Fruit fly (Drosophila melanogaster) whole organism, prepupa: Measurements from ENCODE around the gene CG44329.
A peak's percentile ranks its signal among the peaks of the same experiment; 100 is the strongest.

Experiments
- CG10631 ChIP-seq: fragments of 200-800 bp; sonication (Bioruptor generic); optimal IDR thresholded peaks from 2 replicates; lab custom pipeline; 2016; ENCODE audit warnings: missing biosample characterization, missing genetic modification characterization
- CG11294 ChIP-seq: fragments of 200-800 bp; sonication (Bioruptor generic); IDR thresholded peaks from 2 replicates; pipeline ENCODE4 v1.3.6; 2022; ENCODE audit warnings: missing biosample characterization, missing genetic modification characterization
- CG11762 ChIP-seq: fragments of 200-800 bp; sonication (Bioruptor generic); optimal IDR thresholded peaks from 3 replicates; lab custom pipeline; 2016; ENCODE audit warnings: missing biosample characterization, missing genetic modification characterization; ENCODE audit not compliant: insufficient read depth
- CG15336 ChIP-seq: fragments of 200-800 bp; sonication (Bioruptor generic); IDR thresholded peaks from 2 replicates; pipeline ENCODE4 v1.3.6; 2022; ENCODE audit warnings: missing biosample characterization, missing genetic modification characterization
- CG3032 ChIP-seq: fragments of 200-800 bp; optimal IDR thresholded peaks from 2 replicates; lab custom pipeline; 2019; ENCODE audit warnings: missing biosample characterization, mild to moderate bottlenecking, missing genetic modification characterization, moderate library complexity
- CG31627 ChIP-seq: fragments of 200-800 bp; sonication (Bioruptor generic); optimal IDR thresholded peaks from 3 replicates; lab custom pipeline; 2016; ENCODE audit warnings: missing biosample characterization, missing genetic modification characterization
- CG34406 ChIP-seq: fragments of 200-800 bp; sonication (Bioruptor generic); optimal IDR thresholded peaks from 3 replicates; lab custom pipeline; 2016; ENCODE audit warnings: missing biosample characterization, missing genetic modification characterization
- CG4318 ChIP-seq: fragments of 200-800 bp; sonication (Bioruptor generic); optimal IDR thresholded peaks from 3 replicates; lab custom pipeline; 2017; ENCODE audit warnings: missing biosample characterization, mild to moderate bottlenecking, missing genetic modification characterization
- CG6276 ChIP-seq: fragments of 200-800 bp; sonication (Bioruptor generic); optimal IDR thresholded peaks from 2 replicates; lab custom pipeline; 2017; ENCODE audit warnings: missing biosample characterization, mild to moderate bottlenecking, missing genetic modification characterization
- CG6808 ChIP-seq: fragments of 200-800 bp; sonication (Bioruptor generic); optimal IDR thresholded peaks from 3 replicates; lab custom pipeline; 2017; ENCODE audit warnings: missing biosample characterization, missing genetic modification characterization, mild to moderate bottlenecking, moderate library complexity, missing genetic modification reagents
- CG6854 ChIP-seq: fragments of 200-800 bp; sonication (Bioruptor generic); optimal IDR thresholded peaks from 2 replicates; lab custom pipeline; 2017; ENCODE audit warnings: missing biosample characterization, mild to moderate bottlenecking, missing genetic modification characterization
- CG8119 ChIP-seq: fragments of 200-800 bp; sonication (Bioruptor generic); IDR thresholded peaks from 3 replicates; pipeline ENCODE4 v1.3.6; 2022; ENCODE audit warnings: missing biosample characterization, missing genetic modification characterization
- CG8319 ChIP-seq: fragments of 200-800 bp; sonication (Bioruptor generic); optimal IDR thresholded peaks from 3 replicates; lab custom pipeline; 2016; ENCODE audit warnings: missing biosample characterization, missing genetic modification characterization
- CG9139 ChIP-seq: fragments of 200-800 bp; sonication (Bioruptor generic); optimal IDR thresholded peaks from 3 replicates; lab custom pipeline; 2017; ENCODE audit warnings: missing biosample characterization, mild to moderate bottlenecking, missing genetic modification characterization
- Eip78C ChIP-seq: fragments of 200-800 bp; sonication (Bioruptor generic); peaks from one replicate; lab custom pipeline; 2016; ENCODE audit warnings: missing biosample characterization, missing genetic modification characterization
- Eip93F ChIP-seq: fragments of 200-800 bp; sonication (Bioruptor generic); optimal IDR thresholded peaks from 2 replicates; lab custom pipeline; 2016; ENCODE audit warnings: missing biosample characterization, mild to moderate bottlenecking, missing genetic modification characterization
- Ets21C ChIP-seq: fragments of 200-800 bp; sonication (Bioruptor generic); optimal IDR thresholded peaks from 3 replicates; lab custom pipeline; 2016; ENCODE audit warnings: missing biosample characterization, missing genetic modification characterization
- Hr38 ChIP-seq: sonication (Bioruptor generic); optimal IDR thresholded peaks from 2 replicates; lab custom pipeline; 2016; ENCODE audit warnings: missing biosample characterization, missing genetic modification characterization
- Hr4 ChIP-seq: fragments of 200-800 bp; sonication (Bioruptor generic); optimal IDR thresholded peaks from 3 replicates; lab custom pipeline; 2016; ENCODE audit warnings: missing biosample characterization, missing genetic modification characterization
- Met ChIP-seq: fragments of 200-800 bp; sonication (Bioruptor generic); optimal IDR thresholded peaks from 3 replicates; lab custom pipeline; 2016; ENCODE audit warnings: missing biosample characterization, missing genetic modification characterization
- Smox ChIP-seq: fragments of 200-800 bp; sonication (Bioruptor generic); optimal IDR thresholded peaks from 3 replicates; lab custom pipeline; 2016; ENCODE audit warnings: missing biosample characterization, missing genetic modification characterization
- Sox102F ChIP-seq: fragments of 200-800 bp; sonication (Bioruptor generic); optimal IDR thresholded peaks from 2 replicates; lab custom pipeline; 2016; ENCODE audit warnings: missing biosample characterization, mild to moderate bottlenecking, missing genetic modification characterization
- Sox14 ChIP-seq: fragments of 200-800 bp; sonication (Bioruptor generic); optimal IDR thresholded peaks from 3 replicates; lab custom pipeline; 2016; ENCODE audit warnings: missing biosample characterization, missing genetic modification characterization
- Sox15 ChIP-seq: fragments of 200-800 bp; sonication (Bioruptor generic); optimal IDR thresholded peaks from 3 replicates; lab custom pipeline; 2016; ENCODE audit warnings: missing biosample characterization, missing genetic modification characterization
- achi ChIP-seq: fragments of 200-800 bp; sonication (Bioruptor generic); optimal IDR thresholded peaks from 3 replicates; lab custom pipeline; 2016; ENCODE audit warnings: missing biosample characterization, missing genetic modification characterization
- acj6 ChIP-seq: fragments of 200-800 bp; sonication (Bioruptor generic); optimal IDR thresholded peaks from 3 replicates; lab custom pipeline; 2016; ENCODE audit warnings: missing biosample characterization, missing genetic modification characterization
- cyc ChIP-seq: fragments of 200-800 bp; sonication (Bioruptor generic); optimal IDR thresholded peaks from 3 replicates; lab custom pipeline; 2016; ENCODE audit warnings: missing biosample characterization, missing genetic modification characterization
- dsx ChIP-seq: fragments of 200-800 bp; optimal IDR thresholded peaks from 3 replicates; lab custom pipeline; 2019; ENCODE audit warnings: missing biosample characterization, mild to moderate bottlenecking, missing genetic modification characterization, moderate library complexity; ENCODE audit not compliant: poor library complexity, severe bottlenecking
- eg ChIP-seq: fragments of 200-800 bp; sonication (Bioruptor generic); IDR thresholded peaks from 3 replicates; pipeline ENCODE4 v1.3.6; 2022; ENCODE audit warnings: missing biosample characterization, missing genetic modification characterization
- fd59A ChIP-seq: fragments of 200-800 bp; sonication (Bioruptor generic); optimal IDR thresholded peaks from 2 replicates; lab custom pipeline; 2017; ENCODE audit warnings: missing biosample characterization, mild to moderate bottlenecking, missing genetic modification characterization, missing genetic modification reagents
- net ChIP-seq: fragments of 200-800 bp; sonication (Bioruptor generic); optimal IDR thresholded peaks from 3 replicates; lab custom pipeline; 2016; ENCODE audit warnings: missing biosample characterization, missing genetic modification characterization
- salr ChIP-seq, 2 experiments: fragments of 200-800 bp; sonication (Bioruptor generic); optimal IDR thresholded peaks; 3 replicates each; lab custom pipeline; 2016 to 2018; ENCODE audit warnings: missing biosample characterization in 2 of 2, missing genetic modification characterization in 2 of 2, mild to moderate bottlenecking in 1 of 2
- spab ChIP-seq: fragments of 200-800 bp; sonication (Bioruptor generic); optimal IDR thresholded peaks from 2 replicates; lab custom pipeline; 2017; ENCODE audit warnings: missing biosample characterization, mild to moderate bottlenecking, missing genetic modification characterization, missing genetic modification reagents

CG44329 gene

DNA sequence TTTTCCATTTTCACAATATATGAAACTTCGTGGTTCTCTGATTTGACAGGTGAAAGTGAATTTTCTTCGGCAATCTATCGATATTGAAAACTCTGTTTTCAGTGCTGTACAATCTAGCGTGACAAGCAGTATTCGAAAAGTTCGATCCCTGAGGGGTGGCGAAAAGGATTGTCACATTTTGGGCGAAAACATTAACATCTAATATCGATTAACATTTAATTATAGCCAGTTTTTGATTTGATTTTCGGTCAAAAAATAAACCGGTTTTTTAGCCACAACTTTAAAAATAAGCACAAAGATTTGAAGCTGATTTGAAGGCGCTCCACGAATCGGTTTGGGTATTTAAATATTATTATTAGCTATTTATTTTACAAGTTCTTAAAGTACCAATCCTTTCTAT, at the start of gene CG44329:
Gene CG44329 (minus strand): TSS at position 101 of the 400 bp plus-strand sequence.
- TF ChIP-seq CG8119 (GFP tag; lab: Robert Waterston, UW) (no peak), CG3032 (tag; lab: Kevin White, UChicago) (no peak), dsx (GFP tag; lab: Kevin White, UChicago) (no peak), salr (GFP tag; optimal IDR thresholded peaks at IDR 0.05; lab: Kevin White, UChicago) (no peak), cyc (GFP tag; lab: Kevin White, UChicago) (no peak), Eip78C (GFP tag; lab: Kevin White, UChicago) (no peak), Hr38 (GFP tag; lab: Kevin White, UChicago) (no peak), Sox14 (GFP tag; lab: Kevin White, UChicago) (no peak), CG6276 (no peak), fd59A (GFP tag; lab: Kevin White, UChicago) (no peak), acj6 (no peak), CG8319 (no peak), Ets21C (no peak)

dm6 chrX:5853461-5853860, 40.7 kb upstream of the CG44329 start, which contains the start of gene CG43136:
CG43136 (plus strand) TSS chrX:5853761.
- no peak for TF ChIP-seq CG4318 (GFP tag; lab: Kevin White, UChicago)
- TF ChIP-seq Hr4 (GFP tag; lab: Kevin White, UChicago): no peak
- no peak for TF ChIP-seq Sox102F (GFP tag; lab: Kevin White, UChicago)
- TF ChIP-seq Sox15 (GFP tag; lab: Kevin White, UChicago): no peak
- no peak for TF ChIP-seq CG15336 (GFP tag; lab: Robert Waterston, UW)
- TF ChIP-seq cyc (GFP tag; lab: Kevin White, UChicago): no peak
- TF ChIP-seq CG8119 (GFP tag; lab: Robert Waterston, UW): no peak
- TF ChIP-seq CG31627 (GFP tag; lab: Kevin White, UChicago): no peak
- no peak for TF ChIP-seq CG6808

DNA sequence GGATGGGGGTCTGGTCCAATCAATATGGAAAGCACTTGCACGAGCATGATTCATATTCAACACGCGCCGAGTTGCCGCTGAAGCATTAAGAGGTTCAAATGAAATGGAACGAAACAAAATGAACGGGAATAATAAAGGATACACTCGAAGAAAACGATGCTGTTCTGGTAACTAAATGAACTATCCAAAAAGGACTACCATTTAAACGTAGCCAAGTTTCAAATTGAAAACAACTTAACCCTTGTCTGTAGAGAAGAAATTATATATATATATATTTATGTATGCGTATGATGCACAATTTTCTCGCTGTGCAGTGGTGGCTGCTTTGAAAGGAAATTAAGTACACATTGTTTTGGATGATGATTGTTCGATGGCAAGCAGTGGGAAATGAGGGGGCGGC, 39.9 kb upstream of the CG44329 start:
- TF ChIP-seq CG11294 (GFP tag; lab: Robert Waterston, UW): no peak
- TF ChIP-seq achi (GFP tag; lab: Kevin White, UChicago): no peak
- no peak for TF ChIP-seq CG6808
- TF ChIP-seq CG34406: no peak
- no peak for TF ChIP-seq Smox (GFP tag; lab: Kevin White, UChicago)
- TF ChIP-seq CG11762 (GFP tag; lab: Kevin White, UChicago): no peak
- no peak for TF ChIP-seq salr (GFP tag; optimal IDR thresholded peaks at IDR 0.05; lab: Kevin White, UChicago)
- TF ChIP-seq CG10631 (GFP tag; lab: Kevin White, UChicago): no peak
- TF ChIP-seq CG8119 (GFP tag; lab: Robert Waterston, UW): no peak
- no peak for TF ChIP-seq net (GFP tag; lab: Kevin White, UChicago)
- no peak for TF ChIP-seq Ets21C
- TF ChIP-seq Sox102F (GFP tag; lab: Kevin White, UChicago): no peak
- TF ChIP-seq, all 60 proteins: peak for 0

- TF ChIP-seq Eip78C (GFP tag; lab: Kevin White, UChicago) (peak; percentile 9), spab (GFP tag; lab: Kevin White, UChicago) (no peak), eg (GFP tag; lab: Robert Waterston, UW) (0 out of 3 replicates have a peak, but pooled peaks have one; percentile 12)
These were observed 34.8 kb upstream of the CG44329 start for dm6 chrX:5847544-5847943.

- TF ChIP-seq Sox15 (GFP tag; lab: Kevin White, UChicago) (no peak), CG9139 (GFP tag; lab: Kevin White, UChicago) (no peak), eg (GFP tag; lab: Robert Waterston, UW) (no peak), Met (GFP tag; lab: Kevin White, UChicago) (no peak), CG8119 (GFP tag; lab: Robert Waterston, UW) (no peak), fd59A (GFP tag; lab: Kevin White, UChicago) (no peak), salr (GFP tag; optimal IDR thresholded peaks at IDR 0.05; lab: Kevin White, UChicago) (no peak), CG6854 (GFP tag; lab: Kevin White, UChicago) (no peak), CG15336 (GFP tag; lab: Robert Waterston, UW) (no peak), Eip93F (GFP tag; lab: Kevin White, UChicago) (no peak)
These were observed 32.2 kb upstream of the CG44329 start, which contains the start of gene CG12729 for dm6 chrX:5844980-5845379. CG12729 (plus strand) TSS chrX:5845280.
